Fruit fly (Drosophila melanogaster) whole organism, embryonic: Measurements from ENCODE around the gene NFAT.

Experiments
- Bteb2 ChIP-seq: fragments of 200-800 bp; sonication (Bioruptor generic); optimal IDR thresholded peaks from 2 replicates; lab custom pipeline; 2016; ENCODE audit warnings: missing biosample characterization, missing genetic modification characterization
- CG10543 ChIP-seq: fragments of 200-800 bp; sonication (Bioruptor generic); optimal IDR thresholded peaks from 3 replicates; lab custom pipeline; 2017; ENCODE audit warnings: missing biosample characterization, mild to moderate bottlenecking, missing genetic modification characterization, moderate library complexity
- CG11456 ChIP-seq: fragments of 200-800 bp; sonication (Bioruptor generic); IDR thresholded peaks from 3 replicates; pipeline ENCODE4 v1.3.6; 2022; ENCODE audit warnings: missing biosample characterization, missing genetic modification characterization
- CG12219 ChIP-seq: fragments of 200-800 bp; sonication (Bioruptor generic); optimal IDR thresholded peaks from 3 replicates; lab custom pipeline; 2018; ENCODE audit warnings: missing biosample characterization, mild to moderate bottlenecking, missing genetic modification characterization
- CG15011 ChIP-seq: fragments of 200-800 bp; sonication (Bioruptor generic); optimal IDR thresholded peaks from 3 replicates; lab custom pipeline; 2018; ENCODE audit warnings: missing biosample characterization, mild to moderate bottlenecking, missing genetic modification characterization
- CG17385 ChIP-seq: fragments of 200-800 bp; sonication (Bioruptor generic); optimal IDR thresholded peaks from 3 replicates; lab custom pipeline; 2018; ENCODE audit warnings: missing biosample characterization, mild to moderate bottlenecking, missing genetic modification characterization
- CG18262 ChIP-seq: fragments of 200-800 bp; optimal IDR thresholded peaks from 3 replicates; lab custom pipeline; 2019; ENCODE audit warnings: missing biosample characterization, mild to moderate bottlenecking, missing genetic modification characterization, moderate library complexity
- CG18476 ChIP-seq: fragments of 200-800 bp; sonication (Bioruptor generic); optimal IDR thresholded peaks from 2 replicates; lab custom pipeline; 2016; ENCODE audit warnings: missing biosample characterization, mild to moderate bottlenecking, missing genetic modification characterization
- CG18619 ChIP-seq: fragments of 200-800 bp; sonication (Bioruptor generic); optimal IDR thresholded peaks from 3 replicates; lab custom pipeline; 2017; ENCODE audit warnings: missing biosample characterization, mild to moderate bottlenecking, missing genetic modification characterization
- CG2712 ChIP-seq: fragments of 200-800 bp; optimal IDR thresholded peaks from 3 replicates; lab custom pipeline; 2019; ENCODE audit warnings: missing biosample characterization, mild to moderate bottlenecking, missing genetic modification characterization, moderate library complexity
- CG31441 ChIP-seq: fragments of 200-800 bp; sonication (Bioruptor generic); IDR thresholded peaks from 2 replicates; pipeline ENCODE4 v1.3.6; 2022; ENCODE audit warnings: missing biosample characterization, missing genetic modification characterization
- CG5180 ChIP-seq: fragments of 200-800 bp; sonication (Bioruptor generic); optimal IDR thresholded peaks from 3 replicates; lab custom pipeline; 2017; ENCODE audit warnings: missing biosample characterization, missing genetic modification characterization, mild to moderate bottlenecking, moderate library complexity, missing genetic modification reagents
- CG6813 ChIP-seq: fragments of 200-800 bp; sonication (Bioruptor generic); optimal IDR thresholded peaks from 2 replicates; lab custom pipeline; 2017; ENCODE audit warnings: missing biosample characterization, missing genetic modification characterization, mild to moderate bottlenecking, moderate library complexity, missing genetic modification reagents
- CG7987 ChIP-seq: fragments of 200-800 bp; sonication (Bioruptor generic); optimal IDR thresholded peaks from 2 replicates; lab custom pipeline; 2018; ENCODE audit warnings: missing biosample characterization, mild to moderate bottlenecking, missing genetic modification characterization, moderate library complexity
- CG8089 ChIP-seq: fragments of 200-800 bp; sonication (Bioruptor generic); optimal IDR thresholded peaks from 3 replicates; lab custom pipeline; 2016; ENCODE audit warnings: missing biosample characterization, missing genetic modification characterization
- CG8944 ChIP-seq: fragments of 200-800 bp; sonication (Bioruptor generic); optimal IDR thresholded peaks from 3 replicates; lab custom pipeline; 2016; ENCODE audit warnings: missing biosample characterization, missing genetic modification characterization
- CG9437 ChIP-seq: fragments of 200-800 bp; sonication (Bioruptor generic); optimal IDR thresholded peaks from 2 replicates; lab custom pipeline; 2018; ENCODE audit warnings: missing biosample characterization, mild to moderate bottlenecking, missing genetic modification characterization
- CG9932 ChIP-seq: fragments of 200-800 bp; sonication (Bioruptor generic); IDR thresholded peaks from 2 replicates; pipeline ENCODE4 v1.3.6; 2022; ENCODE audit warnings: missing biosample characterization, missing genetic modification characterization
- Camta ChIP-seq: fragments of 200-800 bp; sonication (Bioruptor generic); optimal IDR thresholded peaks from 2 replicates; lab custom pipeline; 2016; ENCODE audit warnings: missing biosample characterization, missing genetic modification characterization
- CkIIα-i1 ChIP-seq: fragments of 200-800 bp; sonication (Bioruptor generic); IDR thresholded peaks from 2 replicates; pipeline ENCODE4 v1.3.6; 2022; ENCODE audit warnings: missing biosample characterization, missing genetic modification characterization
- D19B ChIP-seq: fragments of 200-800 bp; sonication (Bioruptor generic); optimal IDR thresholded peaks from 2 replicates; lab custom pipeline; 2017; ENCODE audit warnings: missing biosample characterization, mild to moderate bottlenecking, missing genetic modification characterization
- Dbx ChIP-seq: fragments of 200-800 bp; sonication (Bioruptor generic); IDR thresholded peaks from 3 replicates; pipeline ENCODE4 v1.3.6; 2022; ENCODE audit warnings: missing biosample characterization, missing genetic modification characterization
- GATAe ChIP-seq: fragments of 200-800 bp; sonication (Bioruptor generic); conservative IDR thresholded peaks from 2 replicates; pipeline ENCODE4 v1.3.6; 2022; ENCODE audit warnings: missing biosample characterization, missing genetic modification characterization
- Hmr ChIP-seq: fragments of 200-800 bp; sonication (Bioruptor generic); optimal IDR thresholded peaks from 3 replicates; lab custom pipeline; 2017; ENCODE audit warnings: mild to moderate bottlenecking, missing biosample characterization, missing genetic modification reagents, missing genetic modification characterization
- MBD-R2 ChIP-seq: fragments of 200-800 bp; sonication (Bioruptor generic); IDR thresholded peaks from 2 replicates; pipeline ENCODE4 v1.3.6; 2022; ENCODE audit warnings: missing biosample characterization, missing genetic modification characterization
- NK7.1 ChIP-seq: fragments of 200-800 bp; sonication (Bioruptor generic); optimal IDR thresholded peaks from 3 replicates; lab custom pipeline; 2016; ENCODE audit warnings: missing biosample characterization, missing genetic modification characterization
- Opbp ChIP-seq: fragments of 200-800 bp; sonication (Bioruptor generic); IDR thresholded peaks from 3 replicates; pipeline ENCODE4 v1.3.6; 2022; ENCODE audit warnings: missing biosample characterization, missing genetic modification characterization; ENCODE audit not compliant: partially characterized antibody
- Sox100B ChIP-seq: fragments of 200-800 bp; sonication (Bioruptor generic); optimal IDR thresholded peaks from 3 replicates; lab custom pipeline; 2018; ENCODE audit warnings: missing biosample characterization, mild to moderate bottlenecking, missing genetic modification characterization
- Trl ChIP-seq, 3 experiments: fragments of >200 bp in 2 of 3; fragments of 200-800 bp in 1 of 3; sonication (Bioruptor generic) in 1 of 3; optimal IDR thresholded peaks; 2 replicates in 1 of 3; 3 replicates in 2 of 3; lab custom pipeline; 2016 to 2017; ENCODE audit warnings: missing biosample characterization in 1 of 3, missing genetic modification characterization in 1 of 3
- az2 ChIP-seq: fragments of 200-800 bp; sonication (Bioruptor generic); optimal IDR thresholded peaks from 3 replicates; lab custom pipeline; 2016; ENCODE audit warnings: missing biosample characterization, missing genetic modification characterization
- corto ChIP-seq: fragments of 200-800 bp; sonication (Bioruptor generic); optimal IDR thresholded peaks from 2 replicates; lab custom pipeline; 2016; ENCODE audit warnings: missing biosample characterization, mild to moderate bottlenecking, missing genetic modification characterization, moderate library complexity
- crol ChIP-seq: fragments of 200-800 bp; sonication (Bioruptor generic); IDR thresholded peaks from 2 replicates; pipeline ENCODE4 v1.3.6; 2022; ENCODE audit warnings: missing biosample characterization, missing genetic modification characterization
- cwo ChIP-seq: fragments of 200-800 bp; sonication (Bioruptor generic); optimal IDR thresholded peaks from 3 replicates; lab custom pipeline; 2017; ENCODE audit warnings: missing biosample characterization, missing genetic modification characterization, mild to moderate bottlenecking, moderate library complexity, missing genetic modification reagents
- exex ChIP-seq: fragments of 200-800 bp; sonication (Bioruptor generic); optimal IDR thresholded peaks from 4 replicates; lab custom pipeline; 2018; ENCODE audit warnings: missing biosample characterization, mild to moderate bottlenecking, missing genetic modification characterization, moderate library complexity
- grn ChIP-seq: fragments of 200-800 bp; sonication (Bioruptor generic); optimal IDR thresholded peaks from 3 replicates; lab custom pipeline; 2017; ENCODE audit warnings: missing biosample characterization, missing genetic modification characterization
- hbn ChIP-seq: fragments of 200-800 bp; sonication (Bioruptor generic); IDR thresholded peaks from 2 replicates; pipeline ENCODE4 v1.3.6; 2022; ENCODE audit warnings: missing biosample characterization, missing genetic modification characterization; ENCODE audit not compliant: partially characterized antibody
- mam ChIP-seq: fragments of 200-800 bp; sonication (Bioruptor generic); optimal IDR thresholded peaks from 3 replicates; lab custom pipeline; 2016; ENCODE audit warnings: missing biosample characterization, missing genetic modification characterization
- mirr ChIP-seq: fragments of 200-800 bp; sonication (Bioruptor generic); optimal IDR thresholded peaks from 3 replicates; lab custom pipeline; 2018; ENCODE audit warnings: missing biosample characterization, mild to moderate bottlenecking, missing genetic modification characterization
- nerfin-2 ChIP-seq: fragments of 200-800 bp; sonication (Bioruptor generic); IDR thresholded peaks from 2 replicates; pipeline ENCODE4 v1.3.6; 2022; ENCODE audit warnings: missing biosample characterization, missing genetic modification characterization; ENCODE audit not compliant: partially characterized antibody
- odd ChIP-seq: fragments of 200-800 bp; sonication (Bioruptor generic); optimal IDR thresholded peaks from 2 replicates; lab custom pipeline; 2017; ENCODE audit warnings: missing biosample characterization, mild to moderate bottlenecking, missing genetic modification characterization
- repo ChIP-seq: fragments of 200-800 bp; sonication (Bioruptor generic); optimal IDR thresholded peaks from 2 replicates; lab custom pipeline; 2016; ENCODE audit warnings: missing biosample characterization, missing genetic modification characterization
- rib ChIP-seq: fragments of 200-800 bp; sonication (Bioruptor generic); IDR thresholded peaks from 2 replicates; pipeline ENCODE4 v1.3.6; 2022; ENCODE audit warnings: missing biosample characterization, missing genetic modification characterization
- run ChIP-seq: fragments of 200-800 bp; sonication (Bioruptor generic); optimal IDR thresholded peaks from 3 replicates; lab custom pipeline; 2018; ENCODE audit warnings: missing biosample characterization, mild to moderate bottlenecking, missing genetic modification characterization
- sd ChIP-seq: fragments of 200-800 bp; sonication (Bioruptor generic); optimal IDR thresholded peaks from 3 replicates; lab custom pipeline; 2018; ENCODE audit warnings: missing biosample characterization, mild to moderate bottlenecking, missing genetic modification characterization, moderate library complexity
- slou ChIP-seq: fragments of 200-800 bp; sonication (Bioruptor generic); optimal IDR thresholded peaks from 3 replicates; lab custom pipeline; 2016; ENCODE audit warnings: missing biosample characterization, missing genetic modification characterization
- vnd ChIP-seq: fragments of 200-800 bp; sonication (Bioruptor generic); IDR thresholded peaks from 3 replicates; pipeline ENCODE4 v1.3.6; 2022; ENCODE audit warnings: missing biosample characterization, missing genetic modification characterization; ENCODE audit not compliant: partially characterized antibody

NFAT gene

DNA sequence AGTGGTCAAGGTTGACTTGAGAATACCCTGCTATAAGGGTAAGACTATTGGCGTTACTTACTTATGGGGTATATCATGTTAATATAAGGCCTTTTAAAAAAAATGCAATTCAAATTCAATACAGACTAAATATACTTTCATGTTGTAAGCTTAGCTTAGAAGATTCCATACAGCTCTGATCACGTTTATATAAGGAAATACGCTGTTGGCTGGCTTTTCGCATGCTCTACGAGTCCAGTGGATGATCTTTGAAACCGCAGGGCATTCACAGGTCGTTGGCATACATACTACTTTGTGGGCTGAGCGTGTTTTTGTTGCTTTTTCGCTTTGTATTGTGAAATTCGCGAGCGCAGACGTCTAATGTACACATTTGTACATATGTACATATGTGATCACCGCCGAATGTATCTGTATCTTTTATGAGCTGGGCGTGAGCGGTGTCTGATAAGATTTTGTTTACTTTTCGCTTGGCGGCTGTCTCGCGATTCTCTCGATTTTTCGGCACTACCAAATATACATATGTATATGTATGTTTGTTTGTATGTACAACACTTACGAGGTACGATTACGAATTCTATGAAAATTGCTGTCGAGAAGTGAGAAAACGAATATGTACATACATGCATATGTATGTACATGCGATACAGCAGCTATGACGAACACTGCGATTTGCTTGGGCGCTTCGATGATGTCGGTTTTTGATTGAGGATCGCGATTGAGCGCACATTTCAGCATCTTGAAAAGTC is 9.9 kb downstream of the NFAT start (continued):
- TF ChIP-seq az2 (GFP tag; lab: Kevin White, UChicago) (no peak), CkIIα-i1 (no peak), CG12219 (GFP tag; lab: Kevin White, UChicago) (peak; percentile 13), CG2712 (tag; lab: Kevin White, UChicago) (peak; percentile 3), hbn (no peak), odd (GFP tag; lab: Kevin White, UChicago) (peak; percentile 51), repo (GFP tag; lab: Kevin White, UChicago) (no peak), CG9932 (peak; percentile 71), CG6813 (GFP tag; lab: Kevin White, UChicago) (peak; percentile 74), Opbp (GFP tag; lab: Robert Waterston, UW) (no peak), CG8089 (GFP tag; lab: Kevin White, UChicago) (no peak), mam (GFP tag; lab: Kevin White, UChicago) (peak; percentile 60), run (tag; lab: Kevin White, UChicago) (no peak)

DNA sequence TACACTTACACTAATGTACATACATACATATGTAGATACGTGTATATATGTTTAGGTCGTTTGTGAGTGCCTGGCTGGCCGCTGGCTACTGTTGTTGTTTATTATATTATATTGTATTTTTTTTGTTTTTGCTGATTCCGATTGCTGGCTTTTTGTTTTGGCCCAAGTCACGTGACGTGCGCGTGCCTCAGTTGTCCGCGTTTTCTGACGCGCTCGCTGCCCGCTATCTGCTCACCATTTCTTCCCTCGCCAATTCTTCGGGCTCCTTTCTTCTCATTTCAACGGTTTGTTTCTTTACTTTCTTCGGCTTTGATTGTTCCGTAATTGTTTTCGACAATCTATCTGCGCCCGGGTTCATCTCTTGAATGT is 10.4 kb downstream of the NFAT start:
- TF ChIP-seq CG18262 (tag; lab: Kevin White, UChicago) (no peak), cwo (peak; percentile 87), corto (GFP tag; lab: Kevin White, UChicago) (peak; percentile 5), CG7987 (GFP tag; lab: Kevin White, UChicago) (peak; percentile 57), NK7.1 (no peak)

DNA sequence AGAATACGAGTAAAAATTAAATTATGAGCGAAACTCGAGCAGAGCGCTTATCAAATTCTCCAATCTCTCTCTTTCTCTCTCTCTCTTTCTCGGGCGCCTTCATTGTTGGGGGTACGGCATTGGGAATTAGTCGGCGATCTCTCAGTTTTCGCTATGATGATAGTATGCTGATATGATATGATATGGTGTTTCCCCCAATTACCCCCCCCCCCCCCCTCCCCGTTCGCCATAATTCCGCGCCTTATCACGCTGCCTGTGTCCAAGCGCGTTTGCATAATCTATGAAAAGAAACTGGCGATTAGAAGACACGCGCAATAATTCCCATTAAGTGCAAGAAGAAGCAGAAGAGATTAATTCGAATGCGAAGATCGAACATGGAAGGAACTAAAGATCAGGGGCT is 12.3 kb downstream of the NFAT start:
- no peak for TF ChIP-seq vnd (GFP tag; lab: Robert Waterston, UW)
- TF ChIP-seq nerfin-2, result 0 out of 2 replicates have a peak, but pooled peaks have one; percentile 5
- no peak for TF ChIP-seq CG8944 (GFP tag; lab: Kevin White, UChicago)
- no peak for TF ChIP-seq CG5180 (GFP tag; lab: Kevin White, UChicago)
- TF ChIP-seq CG15011 (GFP tag; lab: Kevin White, UChicago), result no peak
- TF ChIP-seq exex, result peak; percentile 87
- TF ChIP-seq mirr (GFP tag; lab: Kevin White, UChicago), result peak; percentile 71
- TF ChIP-seq Sox100B (GFP tag; lab: Kevin White, UChicago), result no peak
- TF ChIP-seq Hmr, result peak; percentile 24
- 0 out of 2 replicates have a peak, but pooled peaks have one; percentile 24 for TF ChIP-seq rib (GFP tag; lab: Robert Waterston, UW)
- TF ChIP-seq slou (GFP tag; lab: Kevin White, UChicago), result no peak
- peak; percentile 36 for TF ChIP-seq CG10543 (GFP tag; lab: Kevin White, UChicago)
- no peak for TF ChIP-seq CG18476 (GFP tag; lab: Kevin White, UChicago)
- TF ChIP-seq sd, result peak; percentile 41
- TF ChIP-seq CG18619 (GFP tag; lab: Kevin White, UChicago), result no peak
- TF ChIP-seq Bteb2 (GFP tag; lab: Kevin White, UChicago), result no peak
- peak; percentile 52 for TF ChIP-seq GATAe (GFP tag; lab: Robert Waterston, UW)
- TF ChIP-seq CG31441, result no peak
- TF ChIP-seq Camta (GFP tag; lab: Kevin White, UChicago), result no peak
- peak; percentile 68 for TF ChIP-seq crol (GFP tag; lab: Robert Waterston, UW)
- TF ChIP-seq CG17385, result peak; percentile 19
- no peak for TF ChIP-seq CG9437 (GFP tag; lab: Kevin White, UChicago)
- TF ChIP-seq grn (GFP tag; lab: Kevin White, UChicago), result peak; percentile 16
- TF ChIP-seq MBD-R2 (GFP tag; lab: Robert Waterston, UW), result no peak
- TF ChIP-seq Trl (optimal IDR thresholded peaks at IDR 0.05; lab: Kevin White, UChicago), result peak; percentile 12 to 43
- no peak for TF ChIP-seq Trl (GFP tag; optimal IDR thresholded peaks at IDR 0.05; lab: Kevin White, UChicago)
- TF ChIP-seq cwo, result peak; percentile 44
- 0 out of 3 replicates have a peak, but pooled peaks have one; percentile 22 for TF ChIP-seq Dbx (GFP tag; lab: Robert Waterston, UW)
- no peak for TF ChIP-seq CG11456 (GFP tag; lab: Robert Waterston, UW)
- TF ChIP-seq D19B, result no peak
